Fruit fly (Drosophila melanogaster) whole organism, wandering third instar larva: ENCODE results near the gene Sry-beta.

Experiments used
- Abd-B ChIP-seq: fragments of >200 bp; optimal IDR thresholded peaks from 2 replicates; lab custom pipeline; 2017; ENCODE audit warnings: missing biosample characterization, missing genetic modification characterization
- CG32264 ChIP-seq: fragments of 200-800 bp; sonication (Bioruptor generic); optimal IDR thresholded peaks from 2 replicates; lab custom pipeline; 2016; ENCODE audit warnings: missing biosample characterization, missing genetic modification characterization
- CG9705 ChIP-seq: fragments of 200-800 bp; sonication (Bioruptor generic); optimal IDR thresholded peaks from 2 replicates; lab custom pipeline; 2018; ENCODE audit warnings: missing biosample characterization, mild to moderate bottlenecking, missing genetic modification characterization
- CrebA ChIP-seq: fragments of 200-800 bp; sonication (Bioruptor generic); optimal IDR thresholded peaks from 2 replicates; lab custom pipeline; 2016; ENCODE audit warnings: missing biosample characterization, mild to moderate bottlenecking, missing genetic modification characterization, borderline replicate concordance
- Dfd ChIP-seq: fragments of >200 bp; optimal IDR thresholded peaks from 2 replicates; lab custom pipeline; 2017; ENCODE audit warnings: missing biosample characterization, missing genetic modification characterization
- Dif ChIP-seq: fragments of 200-275, 200-300 bp; sonication (Bioruptor generic); optimal IDR thresholded peaks from 2 replicates; lab custom pipeline; 2018; ENCODE audit warnings: missing biosample characterization, missing genetic modification characterization; ENCODE audit not compliant: partially characterized antibody
- GATAd ChIP-seq: sonication (Bioruptor generic); optimal IDR thresholded peaks from 2 replicates; lab custom pipeline; 2016; ENCODE audit warnings: missing biosample characterization, missing genetic modification characterization
- HLH106 ChIP-seq: fragments of 200-800 bp; optimal IDR thresholded peaks from 3 replicates; lab custom pipeline; 2019; ENCODE audit warnings: missing biosample characterization, mild to moderate bottlenecking, missing genetic modification characterization, moderate library complexity
- Hnf4 ChIP-seq: fragments of 200-800 bp; sonication (Bioruptor generic); optimal IDR thresholded peaks from 2 replicates; lab custom pipeline; 2016; ENCODE audit warnings: missing biosample characterization, mild to moderate bottlenecking, missing genetic modification characterization
- Hr78 ChIP-seq: fragments of >200 bp; optimal IDR thresholded peaks from 2 replicates; lab custom pipeline; 2017; ENCODE audit warnings: missing biosample characterization, missing genetic modification characterization
- Hr83 ChIP-seq: fragments of 200-300 bp; sonication (Bioruptor generic); optimal IDR thresholded peaks from 2 replicates; lab custom pipeline; 2016; ENCODE audit warnings: missing biosample characterization, mild to moderate bottlenecking, missing genetic modification characterization, moderate library complexity; ENCODE audit not compliant: poor library complexity, severe bottlenecking
- Jra ChIP-seq: sonication (Bioruptor generic); optimal IDR thresholded peaks from 2 replicates; lab custom pipeline; 2016; ENCODE audit warnings: missing biosample characterization, missing genetic modification characterization
- Mio ChIP-seq: sonication (Bioruptor generic); optimal IDR thresholded peaks from 2 replicates; lab custom pipeline; 2016; ENCODE audit warnings: missing biosample characterization, missing genetic modification characterization
- Myc ChIP-seq: fragments of >200 bp; optimal IDR thresholded peaks from 2 replicates; lab custom pipeline; 2017
- N ChIP-seq: fragments of >200 bp; optimal IDR thresholded peaks from 2 replicates; lab custom pipeline; 2018; ENCODE audit warnings: missing biosample characterization, missing external identifiers, missing genetic modification characterization
- OdsH ChIP-seq: fragments of 200-800 bp; sonication (Bioruptor generic); optimal IDR thresholded peaks from 2 replicates; lab custom pipeline; 2016; ENCODE audit warnings: missing biosample characterization, mild to moderate bottlenecking, missing genetic modification characterization
- Rel ChIP-seq, 2 experiments: fragments of 200-800 bp; sonication (Bioruptor generic) in 1 of 2; optimal IDR thresholded peaks; 2 replicates in 1 of 2; 3 replicates in 1 of 2; lab custom pipeline; 2016 to 2019; ENCODE audit warnings: mild to moderate bottlenecking in 2 of 2, missing biosample characterization in 2 of 2, missing genetic modification characterization in 2 of 2, moderate library complexity in 1 of 2
- Sp1 ChIP-seq: fragments of 200-800 bp; sonication (Bioruptor generic); optimal IDR thresholded peaks from 3 replicates; lab custom pipeline; 2019; ENCODE audit warnings: missing biosample characterization, mild to moderate bottlenecking, missing genetic modification characterization, moderate library complexity
- Vsx2 ChIP-seq: fragments of 200-300, 225-300 bp; sonication (Bioruptor generic); optimal IDR thresholded peaks from 2 replicates; lab custom pipeline; 2018; ENCODE audit warnings: missing biosample characterization, missing genetic modification characterization; ENCODE audit not compliant: partially characterized antibody
- br ChIP-seq: fragments of 200-800 bp; sonication (Bioruptor generic); optimal IDR thresholded peaks from 2 replicates; lab custom pipeline; 2016; ENCODE audit warnings: missing biosample characterization, missing genetic modification characterization
- brk ChIP-seq: fragments of 200-800 bp; sonication (Bioruptor generic); optimal IDR thresholded peaks from 2 replicates; lab custom pipeline; 2016; ENCODE audit warnings: missing biosample characterization, mild to moderate bottlenecking, missing genetic modification characterization
- dl ChIP-seq, 2 experiments: fragments of 175-275, 200-275 bp in 1 of 2; fragments of 200-275 bp in 1 of 2; sonication (Bioruptor generic); optimal IDR thresholded peaks; lab custom pipeline; 2018; ENCODE audit warnings: mild to moderate bottlenecking in 2 of 2, missing biosample characterization in 2 of 2, missing genetic modification characterization in 2 of 2, moderate library complexity in 2 of 2; ENCODE audit not compliant: partially characterized antibody in 2 of 2, insufficient read depth in 1 of 2
- dmrt93B ChIP-seq: fragments of 200-800 bp; sonication (Bioruptor generic); optimal IDR thresholded peaks from 2 replicates; lab custom pipeline; 2018; ENCODE audit warnings: missing biosample characterization, mild to moderate bottlenecking, missing genetic modification characterization
- dsf ChIP-seq: sonication (Bioruptor generic); optimal IDR thresholded peaks from 2 replicates; lab custom pipeline; 2016; ENCODE audit warnings: missing biosample characterization, missing genetic modification characterization, borderline replicate concordance
- ey ChIP-seq: fragments of 200-800 bp; sonication (Bioruptor generic); optimal IDR thresholded peaks from 2 replicates; lab custom pipeline; 2016; ENCODE audit warnings: missing biosample characterization, missing genetic modification characterization
- foxo ChIP-seq, 2 experiments: fragments of 200-800 bp; sonication (Bioruptor generic); optimal IDR thresholded peaks; 2 replicates in 1 of 2; 3 replicates in 1 of 2; lab custom pipeline; 2016 to 2017; ENCODE audit warnings: missing biosample characterization in 2 of 2, missing genetic modification characterization in 2 of 2
- fru ChIP-seq: fragments of 200-800 bp; sonication (Bioruptor generic); optimal IDR thresholded peaks from 3 replicates; lab custom pipeline; 2016; ENCODE audit warnings: missing biosample characterization, mild to moderate bottlenecking, missing genetic modification characterization
- h ChIP-seq: fragments of 200-800 bp; sonication (Bioruptor generic); optimal IDR thresholded peaks from 3 replicates; lab custom pipeline; 2016; ENCODE audit warnings: missing biosample characterization, mild to moderate bottlenecking, missing genetic modification characterization
- jim ChIP-seq: fragments of 175-275, 200-325 bp; sonication (Bioruptor generic); optimal IDR thresholded peaks from 2 replicates; lab custom pipeline; 2016; ENCODE audit warnings: missing biosample characterization, mild to moderate bottlenecking, missing genetic modification characterization
- lola ChIP-seq: fragments of >200 bp; optimal IDR thresholded peaks from 2 replicates; lab custom pipeline; 2017; ENCODE audit warnings: missing biosample characterization, missing genetic modification characterization
- pan ChIP-seq: fragments of >200 bp; optimal IDR thresholded peaks from 2 replicates; lab custom pipeline; 2017
- psq ChIP-seq: fragments of 200-800 bp; sonication (Bioruptor generic); optimal IDR thresholded peaks from 3 replicates; lab custom pipeline; 2017; ENCODE audit warnings: missing biosample characterization, mild to moderate bottlenecking, missing genetic modification characterization, moderate library complexity
- rgr ChIP-seq: fragments of 200-800 bp; sonication (Bioruptor generic); optimal IDR thresholded peaks from 3 replicates; lab custom pipeline; 2016; ENCODE audit warnings: missing biosample characterization, mild to moderate bottlenecking, missing genetic modification characterization
- sage ChIP-seq: fragments of 200-800 bp; sonication (Bioruptor generic); optimal IDR thresholded peaks from 2 replicates; lab custom pipeline; 2016; ENCODE audit warnings: missing biosample characterization, mild to moderate bottlenecking, missing genetic modification characterization
- sv ChIP-seq: fragments of 200-800 bp; sonication (Bioruptor generic); optimal IDR thresholded peaks from 3 replicates; lab custom pipeline; 2016; ENCODE audit warnings: missing biosample characterization, missing genetic modification characterization
- tai ChIP-seq: sonication (Bioruptor generic); optimal IDR thresholded peaks from 2 replicates; lab custom pipeline; 2016; ENCODE audit warnings: missing biosample characterization, missing genetic modification characterization
- usp ChIP-seq: fragments of >200 bp; optimal IDR thresholded peaks from 2 replicates; lab custom pipeline; 2017; ENCODE audit warnings: missing biosample characterization, missing genetic modification characterization
- woc ChIP-seq: sonication (Bioruptor generic); optimal IDR thresholded peaks from 2 replicates; lab custom pipeline; 2016; ENCODE audit warnings: missing biosample characterization, mild to moderate bottlenecking, missing genetic modification characterization

Sry-beta gene

dm6 chr3R:30092700-30093044 is 53.2 kb downstream of the Sry-beta start:
- TF ChIP-seq sage (GFP tag; lab: Kevin White, UChicago) (no peak), sv (GFP tag; lab: Kevin White, UChicago) (peak; percentile 60), lola (GFP tag; lab: Kevin White, UChicago) (no peak), Dif (GFP tag; lab: Kevin White, UChicago) (no peak), fru (peak; percentile 45), woc (GFP tag; lab: Kevin White, UChicago) (no peak), psq (GFP tag; lab: Kevin White, UChicago) (peak; percentile 21), jim (GFP tag; lab: Kevin White, UChicago) (no peak), CrebA (GFP tag; lab: Kevin White, UChicago) (no peak), dl (GFP tag; optimal IDR thresholded peaks at IDR 0.05; lab: Kevin White, UChicago; ENCODE audit: insufficient read depth in 1 of 2, partially characterized antibody in 2 of 2) (no peak), Vsx2 (GFP tag; lab: Kevin White, UChicago) (no peak), CG32264 (GFP tag; lab: Kevin White, UChicago) (no peak), Abd-B (GFP tag; lab: Kevin White, UChicago) (no peak), N (GFP tag; lab: Kevin White, UChicago) (no peak), Hnf4 (GFP tag; lab: Kevin White, UChicago) (no peak), brk (GFP tag; lab: Kevin White, UChicago) (peak; percentile 8), usp (GFP tag; lab: Kevin White, UChicago) (no peak), Sp1 (GFP tag; lab: Kevin White, UChicago) (peak; percentile 2), dsf (GFP tag; lab: Kevin White, UChicago) (no peak), foxo (GFP tag; optimal IDR thresholded peaks at IDR 0.05; lab: Kevin White, UChicago) (peak in 1 of 2 experiments; percentile 61), tai (GFP tag; lab: Kevin White, UChicago) (peak; percentile 51), pan (lab: Kevin White, UChicago) (no peak), GATAd (GFP tag; lab: Kevin White, UChicago) (no peak), HLH106 (tag; lab: Kevin White, UChicago) (peak; percentile 41), OdsH (GFP tag; lab: Kevin White, UChicago) (peak; percentile 34), dmrt93B (GFP tag; lab: Kevin White, UChicago) (peak; percentile 8), Hr83 (GFP tag; lab: Kevin White, UChicago) (no peak), Mio (GFP tag; lab: Kevin White, UChicago) (no peak), rgr (peak; percentile 61), ey (GFP tag; lab: Kevin White, UChicago) (peak; percentile 41), Hr78 (GFP tag; lab: Kevin White, UChicago) (no peak), CG9705 (no peak), Jra (GFP tag; lab: Kevin White, UChicago) (no peak), Rel (GFP tag; optimal IDR thresholded peaks at IDR 0.05; lab: Kevin White, UChicago) (no peak), Rel (tag; optimal IDR thresholded peaks at IDR 0.05; lab: Kevin White, UChicago) (no peak), br (GFP tag; lab: Kevin White, UChicago) (peak; percentile 42), h (GFP tag; lab: Kevin White, UChicago) (peak; percentile 77), Dfd (GFP tag; lab: Kevin White, UChicago) (no peak), Myc (no peak)
- TF ChIP-seq, all 38 proteins: peak for 14
